Worm (Caenorhabditis elegans) whole organism, L3 larva: ENCODE measurements around the gene sbt-1.

Experiments used
- ZK546.5 ChIP-seq: sonication (generic microtip); optimal IDR thresholded peaks from 2 replicates; lab custom pipeline; 2017; ENCODE audit warnings: missing biosample characterization, missing genetic modification characterization
- ama-1 ChIP-seq: fragments of 150-350 bp; optimal IDR thresholded peaks from 2 replicates; lab custom pipeline; 2018
- ceh-28 ChIP-seq: fragments of 150-350 bp; optimal IDR thresholded peaks from 2 replicates; lab custom pipeline; 2014; ENCODE audit warnings: missing biosample characterization, missing genetic modification reagents, missing genetic modification characterization
- ceh-82 ChIP-seq: fragments of 150-350 bp; optimal IDR thresholded peaks from 2 replicates; lab custom pipeline; 2014; ENCODE audit warnings: missing biosample characterization, missing genetic modification characterization
- ceh-9 ChIP-seq: sonication (generic microtip); optimal IDR thresholded peaks from 2 replicates; lab custom pipeline; 2018; ENCODE audit warnings: missing biosample characterization, missing genetic modification characterization
- daf-12 ChIP-seq: fragments of 150-350 bp; optimal IDR thresholded peaks from 2 replicates; lab custom pipeline; 2014; ENCODE audit warnings: missing biosample characterization, missing genetic modification reagents, missing genetic modification characterization
- egl-27 ChIP-seq: sonication (generic microtip); optimal IDR thresholded peaks from 4 replicates; lab custom pipeline; 2017; ENCODE audit warnings: missing biosample characterization, missing genetic modification reagents, missing genetic modification characterization
- elt-1 ChIP-seq: fragments of 150-350 bp; optimal IDR thresholded peaks from 2 replicates; lab custom pipeline; 2014; ENCODE audit warnings: missing biosample characterization, missing genetic modification characterization
- elt-2 ChIP-seq: sonication (generic microtip); optimal IDR thresholded peaks from 2 replicates; lab custom pipeline; 2016; ENCODE audit warnings: missing genetic modification reagents, mild to moderate bottlenecking, missing genetic modification characterization, missing compliant biosample characterization
- eor-1 ChIP-seq, 2 experiments: fragments of 150-350 bp; optimal IDR thresholded peaks; 2 replicates each; lab custom pipeline; 2014 to 2018; ENCODE audit warnings: missing biosample characterization in 2 of 2, missing genetic modification characterization in 2 of 2
- fkh-10 ChIP-seq: sonication (generic microtip); optimal IDR thresholded peaks from 2 replicates; lab custom pipeline; 2017; ENCODE audit warnings: missing biosample characterization, missing genetic modification reagents, missing genetic modification characterization
- hmg-11 ChIP-seq: sonication (generic microtip); optimal IDR thresholded peaks from 2 replicates; lab custom pipeline; 2016; ENCODE audit warnings: missing genetic modification characterization, missing compliant biosample characterization
- jun-1 ChIP-seq: fragments of 150-350 bp; optimal IDR thresholded peaks from 2 replicates; lab custom pipeline; 2014; ENCODE audit warnings: missing biosample characterization, missing genetic modification reagents, missing genetic modification characterization
- lin-15B ChIP-seq: fragments of 150-350 bp; optimal IDR thresholded peaks from 2 replicates; lab custom pipeline; 2014; ENCODE audit warnings: missing biosample characterization, missing genetic modification characterization
- lin-39 ChIP-seq: fragments of 150-350 bp; optimal IDR thresholded peaks from 2 replicates; lab custom pipeline; 2018; ENCODE audit warnings: missing biosample characterization, missing genetic modification reagents, missing genetic modification characterization
- lsy-12 ChIP-seq: sonication (generic microtip); optimal IDR thresholded peaks from 2 replicates; lab custom pipeline; 2016; ENCODE audit warnings: mild to moderate bottlenecking, missing genetic modification characterization, missing compliant biosample characterization
- mdl-1 ChIP-seq: fragments of 150-350 bp; optimal IDR thresholded peaks from 2 replicates; lab custom pipeline; 2014; ENCODE audit warnings: missing biosample characterization, missing genetic modification characterization
- mml-1 ChIP-seq: fragments of 150-350 bp; sonication (generic microtip); optimal IDR thresholded peaks from 3 replicates; lab custom pipeline; 2014; ENCODE audit warnings: missing biosample characterization, missing genetic modification characterization
- nfya-1 ChIP-seq: sonication (generic microtip); optimal IDR thresholded peaks from 2 replicates; lab custom pipeline; 2017; ENCODE audit warnings: missing genetic modification characterization, mild to moderate bottlenecking, missing compliant biosample characterization, antibody characterized with exemption, moderate library complexity; ENCODE audit not compliant: insufficient read depth
- nhr-11 ChIP-seq: fragments of 150-350 bp; optimal IDR thresholded peaks from 2 replicates; lab custom pipeline; 2014; ENCODE audit warnings: missing biosample characterization, missing genetic modification characterization
- nhr-237 ChIP-seq: fragments of 150-350 bp; optimal IDR thresholded peaks from 2 replicates; lab custom pipeline; 2014; ENCODE audit warnings: missing biosample characterization, missing genetic modification characterization
- nhr-25 ChIP-seq: sonication (generic microtip); optimal IDR thresholded peaks from 2 replicates; lab custom pipeline; 2017; ENCODE audit warnings: missing biosample characterization, missing genetic modification characterization
- nhr-28 ChIP-seq: fragments of 150-350 bp; optimal IDR thresholded peaks from 2 replicates; lab custom pipeline; 2014; ENCODE audit warnings: missing biosample characterization, missing genetic modification characterization
- nhr-43 ChIP-seq: sonication (generic microtip); optimal IDR thresholded peaks from 2 replicates; lab custom pipeline; 2016; ENCODE audit warnings: mild to moderate bottlenecking, missing genetic modification characterization, missing compliant biosample characterization; ENCODE audit not compliant: poor library complexity, severe bottlenecking
- nhr-76 ChIP-seq: fragments of 150-350 bp; sonication (generic microtip); optimal IDR thresholded peaks from 5 replicates; lab custom pipeline; 2014; ENCODE audit warnings: missing biosample characterization, missing genetic modification characterization
- pha-4 ChIP-seq: fragments of 150-350 bp; optimal IDR thresholded peaks from 2 replicates; lab custom pipeline; 2014; ENCODE audit warnings: missing biosample characterization, missing genetic modification reagents, missing genetic modification characterization
- pqm-1 ChIP-seq: fragments of 150-350 bp; optimal IDR thresholded peaks from 2 replicates; lab custom pipeline; 2017; ENCODE audit warnings: missing biosample characterization, missing genetic modification characterization, inconsistent platforms
- skn-1 ChIP-seq: fragments of 150-350 bp; optimal IDR thresholded peaks from 2 replicates; lab custom pipeline; 2014; ENCODE audit warnings: missing biosample characterization, missing genetic modification characterization
- snpc-4 ChIP-seq: fragments of 150-350 bp; optimal IDR thresholded peaks from 2 replicates; lab custom pipeline; 2014; ENCODE audit warnings: missing biosample characterization, missing genetic modification characterization
- unc-62 ChIP-seq: fragments of 150-350 bp; sonication (generic microtip); optimal IDR thresholded peaks from 4 replicates; lab custom pipeline; 2014; ENCODE audit warnings: missing biosample characterization, missing genetic modification reagents, missing genetic modification characterization
- zag-1 ChIP-seq: fragments of 150-350 bp; optimal IDR thresholded peaks from 2 replicates; lab custom pipeline; 2014; ENCODE audit warnings: missing biosample characterization, missing genetic modification characterization
- ztf-11 ChIP-seq: fragments of 150-350 bp; optimal IDR thresholded peaks from 2 replicates; lab custom pipeline; 2014; ENCODE audit warnings: missing biosample characterization, missing genetic modification characterization
- ztf-4 ChIP-seq: fragments of 150-350 bp; optimal IDR thresholded peaks from 2 replicates; lab custom pipeline; 2014; ENCODE audit warnings: missing biosample characterization, missing genetic modification characterization

The sbt-1 gene

ce11 chrV:20841484-20841883 lies 12.8 kb upstream of the sbt-1 start:
- TF ChIP-seq nhr-11 (tag; lab: Kevin White, UChicago) (no peak), egl-27 (tag; lab: Kevin White, UChicago) (no peak), nhr-76 (tag; lab: Kevin White, UChicago) (no peak), ZK546.5 (no peak), fkh-10 (GFP tag; lab: Kevin White, UChicago) (no peak), ceh-28 (tag; lab: Kevin White, UChicago) (no peak)

ce11 chrV:20838565-20838964 lies 9.9 kb upstream of the sbt-1 start, which contains the start of gene exos-7:
Gene exos-7, plus strand, starts transcription at chrV:20838865.
- TF ChIP-seq lin-15B (tag; lab: Kevin White, UChicago) = no peak
- no peak for TF ChIP-seq nhr-11 (tag; lab: Kevin White, UChicago)
- TF ChIP-seq ztf-4 (tag; lab: Kevin White, UChicago) = no peak
- TF ChIP-seq skn-1 (tag; lab: Kevin White, UChicago) = no peak
- TF ChIP-seq nhr-25 (tag; lab: Kevin White, UChicago) = no peak
- TF ChIP-seq ceh-9 (tag; lab: Kevin White, UChicago) = no peak
- TF ChIP-seq nhr-237 = no peak
- no peak for TF ChIP-seq unc-62 (GFP tag; lab: Kevin White, UChicago)
- no peak for TF ChIP-seq lin-39
- TF ChIP-seq mdl-1 (tag; lab: Kevin White, UChicago) = no peak
- no peak for TF ChIP-seq egl-27 (tag; lab: Kevin White, UChicago)
- no peak for TF ChIP-seq eor-1 (tag; optimal IDR thresholded peaks at IDR 0.05; lab: Kevin White, UChicago)
- TF ChIP-seq zag-1 (tag; lab: Kevin White, UChicago) = no peak

ce11 chrV:20837765-20838164 lies 9.1 kb upstream of the sbt-1 start, which contains the start of gene mrps-12:
Gene mrps-12, plus strand, starts transcription at chrV:20838080.
- peak; percentile 46 for TF ChIP-seq nfya-1 (tag; lab: Kevin White, UChicago)
- peak; percentile 34 for TF ChIP-seq lin-15B (tag; lab: Kevin White, UChicago)
- TF ChIP-seq ceh-9 (tag; lab: Kevin White, UChicago) = no peak
- no peak for TF ChIP-seq hmg-11 (tag; lab: Kevin White, UChicago)
- no peak for TF ChIP-seq nhr-28
- TF ChIP-seq ceh-28 (tag; lab: Kevin White, UChicago) = peak; percentile 36
- no peak for TF ChIP-seq snpc-4 (tag; lab: Kevin White, UChicago)

ce11 chrV:20832554-20832963 lies 3.9 kb upstream of the sbt-1 start:
- TF ChIP-seq elt-1 (no peak), lin-15B (tag; lab: Kevin White, UChicago) (peak; percentile 10), ztf-11 (no peak), daf-12 (tag; lab: Kevin White, UChicago) (no peak), hmg-11 (tag; lab: Kevin White, UChicago) (peak; percentile 34), pha-4 (tag; lab: Kevin White, UChicago) (peak; percentile 35)

ce11 chrV:20831867-20832266 lies 3.2 kb upstream of the sbt-1 start:
- TF ChIP-seq ceh-9 (tag; lab: Kevin White, UChicago) = no peak
- TF ChIP-seq jun-1 (tag; lab: Kevin White, UChicago) = peak; percentile 2
- TF ChIP-seq elt-2 = peak; percentile 74
- peak; percentile 83 for TF ChIP-seq pha-4 (tag; lab: Kevin White, UChicago)
- TF ChIP-seq pqm-1 = peak; percentile 75
- TF ChIP-seq mml-1 (tag; lab: Kevin White, UChicago) = no peak
- TF ChIP-seq ama-1 (lab: Kevin White, UChicago) = no peak

- TF ChIP-seq lsy-12 (tag; lab: Kevin White, UChicago) (no peak), ceh-82 (no peak), zag-1 (tag; lab: Kevin White, UChicago) (no peak), mml-1 (tag; lab: Kevin White, UChicago) (no peak), skn-1 (tag; lab: Kevin White, UChicago) (no peak), lin-39 (no peak), unc-62 (GFP tag; lab: Kevin White, UChicago) (no peak), eor-1 (tag; optimal IDR thresholded peaks at IDR 0.05; lab: Kevin White, UChicago) (no peak), nhr-76 (tag; lab: Kevin White, UChicago) (no peak), nhr-43 (tag; lab: Kevin White, UChicago) (no peak), hmg-11 (tag; lab: Kevin White, UChicago) (no peak)
These were observed 1.7 kb upstream of the sbt-1 start for ce11 chrV:20830409-20830808.
